Fruit fly (Drosophila melanogaster) whole organism, embryonic: ENCODE results near the gene CG1572.
A peak's percentile ranks its signal among the peaks of the same experiment; 100 is the strongest.

Experiments
- Aef1 ChIP-seq: fragments of 200-800 bp; sonication (Bioruptor generic); IDR thresholded peaks from 3 replicates; pipeline ENCODE4 v1.3.6; 2022; ENCODE audit warnings: missing biosample characterization, missing genetic modification characterization
- Bdp1 ChIP-seq: fragments of 200-800 bp; sonication (Bioruptor generic); optimal IDR thresholded peaks from 3 replicates; lab custom pipeline; 2016; ENCODE audit warnings: missing biosample characterization, missing genetic modification characterization
- CG10565 ChIP-seq: fragments of 200-800 bp; sonication (Bioruptor generic); optimal IDR thresholded peaks from 3 replicates; lab custom pipeline; 2016; ENCODE audit warnings: missing biosample characterization, mild to moderate bottlenecking, missing genetic modification characterization
- CG11504 ChIP-seq: fragments of 200-800 bp; sonication (Bioruptor generic); optimal IDR thresholded peaks from 3 replicates; lab custom pipeline; 2019; ENCODE audit warnings: missing biosample characterization, mild to moderate bottlenecking, missing genetic modification characterization, moderate library complexity
- CG12769 ChIP-seq: fragments of 200-800 bp; sonication (Bioruptor generic); optimal IDR thresholded peaks from 2 replicates; lab custom pipeline; 2019; ENCODE audit warnings: missing biosample characterization, mild to moderate bottlenecking, missing genetic modification characterization, moderate library complexity
- CG14710 ChIP-seq: fragments of 200-800 bp; sonication (Bioruptor generic); optimal IDR thresholded peaks from 3 replicates; lab custom pipeline; 2019; ENCODE audit warnings: missing biosample characterization, mild to moderate bottlenecking, missing genetic modification characterization, moderate library complexity
- CG15601 ChIP-seq: fragments of 200-800 bp; sonication (Bioruptor generic); optimal IDR thresholded peaks from 3 replicates; lab custom pipeline; 2019; ENCODE audit warnings: missing biosample characterization, mild to moderate bottlenecking, missing genetic modification characterization, moderate library complexity
- CG1792 ChIP-seq: fragments of 200-800 bp; sonication (Bioruptor generic); optimal IDR thresholded peaks from 2 replicates; lab custom pipeline; 2016; ENCODE audit warnings: missing biosample characterization, missing genetic modification characterization
- CG18599 ChIP-seq: fragments of 200-800 bp; sonication (Bioruptor generic); optimal IDR thresholded peaks from 3 replicates; lab custom pipeline; 2017; ENCODE audit warnings: missing biosample characterization, missing genetic modification characterization, mild to moderate bottlenecking, moderate library complexity, missing genetic modification reagents
- CG18764 ChIP-seq: fragments of 200-800 bp; sonication (Bioruptor generic); optimal IDR thresholded peaks from 3 replicates; lab custom pipeline; 2016; ENCODE audit warnings: missing biosample characterization, missing genetic modification characterization
- CG34376 ChIP-seq: fragments of 200-800 bp; sonication (Bioruptor generic); optimal IDR thresholded peaks from 2 replicates; lab custom pipeline; 2018; ENCODE audit warnings: missing biosample characterization, mild to moderate bottlenecking, missing genetic modification characterization
- CG42726 ChIP-seq: fragments of 200-800 bp; sonication (Bioruptor generic); IDR thresholded peaks from 2 replicates; pipeline ENCODE4 v1.3.6; 2022; ENCODE audit warnings: missing biosample characterization, missing genetic modification characterization; ENCODE audit not compliant: partially characterized antibody
- CG4404 ChIP-seq: fragments of 200-800 bp; sonication (Bioruptor generic); IDR thresholded peaks from 2 replicates; pipeline ENCODE4 v1.3.6; 2022; ENCODE audit warnings: missing biosample characterization, missing genetic modification characterization
- CG6175 ChIP-seq: fragments of 200-800 bp; sonication (Bioruptor generic); IDR thresholded peaks from 3 replicates; pipeline ENCODE4 v1.3.6; 2022; ENCODE audit warnings: missing biosample characterization, missing genetic modification characterization
- CG7928 ChIP-seq: fragments of 200-800 bp; sonication (Bioruptor generic); optimal IDR thresholded peaks from 2 replicates; lab custom pipeline; 2017; ENCODE audit warnings: missing biosample characterization, mild to moderate bottlenecking, missing genetic modification characterization
- Dbx ChIP-seq: fragments of 200-800 bp; sonication (Bioruptor generic); IDR thresholded peaks from 3 replicates; pipeline ENCODE4 v1.3.6; 2022; ENCODE audit warnings: missing biosample characterization, missing genetic modification characterization
- Dfd ChIP-seq, 2 experiments: fragments of >200 bp; optimal IDR thresholded peaks; 2 replicates each; lab custom pipeline; 2017; ENCODE audit warnings: missing biosample characterization in 2 of 2, missing genetic modification characterization in 2 of 2
- Doc2 ChIP-seq: fragments of 200-800 bp; sonication (Bioruptor generic); IDR thresholded peaks from 2 replicates; pipeline ENCODE4 v1.3.6; 2022; ENCODE audit warnings: missing biosample characterization, missing genetic modification characterization
- Eip74EF ChIP-seq, 2 experiments: fragments of 200-800 bp in 1 of 2; fragments of >200 bp in 1 of 2; sonication (Bioruptor generic) in 1 of 2; optimal IDR thresholded peaks; 2 replicates each; lab custom pipeline; 2017 to 2019; ENCODE audit warnings: missing biosample characterization in 2 of 2, missing genetic modification characterization in 2 of 2, mild to moderate bottlenecking in 1 of 2, moderate library complexity in 1 of 2
- Fer1 ChIP-seq: fragments of 200-800 bp; sonication (Bioruptor generic); optimal IDR thresholded peaks from 2 replicates; lab custom pipeline; 2017; ENCODE audit warnings: missing biosample characterization, mild to moderate bottlenecking, missing genetic modification characterization
- HHEX ChIP-seq: fragments of 200-800 bp; sonication (Bioruptor generic); optimal IDR thresholded peaks from 3 replicates; lab custom pipeline; 2017; ENCODE audit warnings: missing biosample characterization, mild to moderate bottlenecking, missing genetic modification characterization, missing genetic modification reagents
- HmgZ ChIP-seq: fragments of 200-800 bp; sonication (Bioruptor generic); optimal IDR thresholded peaks from 2 replicates; lab custom pipeline; 2018; ENCODE audit warnings: missing biosample characterization, mild to moderate bottlenecking, missing genetic modification characterization
- Max ChIP-seq: fragments of 200-800 bp; sonication (Bioruptor generic); optimal IDR thresholded peaks from 2 replicates; lab custom pipeline; 2016; ENCODE audit warnings: missing biosample characterization, mild to moderate bottlenecking, missing genetic modification characterization
- NfI ChIP-seq: fragments of 200-800 bp; sonication (Bioruptor generic); optimal IDR thresholded peaks from 3 replicates; lab custom pipeline; 2018; ENCODE audit warnings: missing biosample characterization, mild to moderate bottlenecking, missing genetic modification characterization, moderate library complexity
- Pdp1 ChIP-seq, 2 experiments: fragments of 200-800 bp; sonication (Bioruptor generic); optimal IDR thresholded peaks; 3 replicates each; lab custom pipeline; 2016; ENCODE audit warnings: missing biosample characterization in 2 of 2, missing genetic modification characterization in 2 of 2, mild to moderate bottlenecking in 1 of 2, moderate library complexity in 1 of 2
- Spps ChIP-seq: fragments of 200-800 bp; sonication (Bioruptor generic); optimal IDR thresholded peaks from 2 replicates; lab custom pipeline; 2018; ENCODE audit warnings: missing biosample characterization, mild to moderate bottlenecking, missing genetic modification characterization
- Ssrp ChIP-seq: fragments of 200-800 bp; sonication (Bioruptor generic); optimal IDR thresholded peaks from 2 replicates; lab custom pipeline; 2018; ENCODE audit warnings: missing biosample characterization, mild to moderate bottlenecking, missing genetic modification characterization, moderate library complexity
- chif ChIP-seq, 2 experiments: fragments of 200-800 bp; sonication (Bioruptor generic); optimal IDR thresholded peaks; 3 replicates each; lab custom pipeline; 2016; ENCODE audit warnings: missing biosample characterization in 2 of 2, missing genetic modification characterization in 2 of 2
- crol ChIP-seq: fragments of 200-800 bp; sonication (Bioruptor generic); IDR thresholded peaks from 2 replicates; pipeline ENCODE4 v1.3.6; 2022; ENCODE audit warnings: missing biosample characterization, missing genetic modification characterization
- dmrt11E ChIP-seq: fragments of 200-800 bp; sonication (Bioruptor generic); optimal IDR thresholded peaks from 3 replicates; lab custom pipeline; 2018; ENCODE audit warnings: missing biosample characterization, mild to moderate bottlenecking, missing genetic modification characterization, moderate library complexity
- ewg ChIP-seq: fragments of 200-800 bp; sonication (Bioruptor generic); optimal IDR thresholded peaks from 3 replicates; lab custom pipeline; 2017; ENCODE audit warnings: mild to moderate bottlenecking, missing biosample characterization, missing genetic modification reagents, missing genetic modification characterization
- grau ChIP-seq: fragments of 200-800 bp; optimal IDR thresholded peaks from 3 replicates; lab custom pipeline; 2019; ENCODE audit warnings: missing biosample characterization, mild to moderate bottlenecking, missing genetic modification characterization, moderate library complexity
- hkb ChIP-seq, 2 experiments: fragments of 200-800 bp in 1 of 2; fragments of >200 bp in 1 of 2; sonication (Bioruptor generic) in 1 of 2; IDR thresholded peaks in 1 of 2; optimal IDR thresholded peaks in 1 of 2; 2 replicates each; pipeline versions ENCODE4 v1.3.6 to Lab custom; 2017 to 2022; ENCODE audit warnings: missing biosample characterization in 1 of 2, missing genetic modification characterization in 1 of 2
- kah ChIP-seq: fragments of 200-800 bp; sonication (Bioruptor generic); optimal IDR thresholded peaks from 2 replicates; lab custom pipeline; 2018; ENCODE audit warnings: missing biosample characterization, mild to moderate bottlenecking, missing genetic modification characterization
- kay ChIP-seq: fragments of 200-800 bp; sonication (Bioruptor generic); optimal IDR thresholded peaks from 2 replicates; lab custom pipeline; 2016; ENCODE audit warnings: missing biosample characterization, missing genetic modification characterization
- lab ChIP-seq: fragments of 200-800 bp; sonication (Bioruptor generic); optimal IDR thresholded peaks from 3 replicates; lab custom pipeline; 2017; ENCODE audit warnings: missing biosample characterization, missing genetic modification characterization, mild to moderate bottlenecking, moderate library complexity, missing genetic modification reagents
- mirr ChIP-seq: fragments of 200-800 bp; sonication (Bioruptor generic); optimal IDR thresholded peaks from 3 replicates; lab custom pipeline; 2018; ENCODE audit warnings: missing biosample characterization, mild to moderate bottlenecking, missing genetic modification characterization
- nerfin-1 ChIP-seq: fragments of 200-800 bp; sonication (Bioruptor generic); optimal IDR thresholded peaks from 3 replicates; lab custom pipeline; 2019; ENCODE audit warnings: missing biosample characterization, mild to moderate bottlenecking, missing genetic modification characterization, moderate library complexity
- onecut ChIP-seq: fragments of 200-800 bp; sonication (Bioruptor generic); IDR thresholded peaks from 2 replicates; pipeline ENCODE4 v1.3.6; 2022; ENCODE audit warnings: missing biosample characterization, missing genetic modification characterization
- pfk ChIP-seq: fragments of 200-800 bp; sonication (Bioruptor generic); optimal IDR thresholded peaks from 2 replicates; lab custom pipeline; 2018; ENCODE audit warnings: missing biosample characterization, mild to moderate bottlenecking, missing genetic modification characterization, moderate library complexity
- pita ChIP-seq: fragments of 200-800 bp; sonication (Bioruptor generic); optimal IDR thresholded peaks from 2 replicates; lab custom pipeline; 2017; ENCODE audit warnings: missing biosample characterization, mild to moderate bottlenecking, missing genetic modification characterization
- pros ChIP-seq: fragments of 200-800 bp; sonication (Bioruptor generic); optimal IDR thresholded peaks from 3 replicates; lab custom pipeline; 2019; ENCODE audit warnings: missing biosample characterization, mild to moderate bottlenecking, missing genetic modification characterization, moderate library complexity
- tin ChIP-seq: fragments of 200-800 bp; sonication (Bioruptor generic); optimal IDR thresholded peaks from 3 replicates; lab custom pipeline; 2016; ENCODE audit warnings: missing biosample characterization, missing genetic modification characterization
- ttk ChIP-seq: fragments of 200-800 bp; sonication (Bioruptor generic); IDR thresholded peaks from 2 replicates; pipeline ENCODE4 v2.1.2; 2022; ENCODE audit warnings: missing biosample characterization, missing genetic modification characterization
- twi ChIP-seq: fragments of 200-800 bp; optimal IDR thresholded peaks from 2 replicates; lab custom pipeline; 2019; ENCODE audit warnings: missing biosample characterization, mild to moderate bottlenecking, missing genetic modification characterization, moderate library complexity
- wor ChIP-seq: fragments of 200-800 bp; sonication (Bioruptor generic); IDR thresholded peaks from 2 replicates; pipeline ENCODE4 v1.3.6; 2022; ENCODE audit warnings: missing biosample characterization, missing genetic modification characterization

The CG1572 gene

DNA sequence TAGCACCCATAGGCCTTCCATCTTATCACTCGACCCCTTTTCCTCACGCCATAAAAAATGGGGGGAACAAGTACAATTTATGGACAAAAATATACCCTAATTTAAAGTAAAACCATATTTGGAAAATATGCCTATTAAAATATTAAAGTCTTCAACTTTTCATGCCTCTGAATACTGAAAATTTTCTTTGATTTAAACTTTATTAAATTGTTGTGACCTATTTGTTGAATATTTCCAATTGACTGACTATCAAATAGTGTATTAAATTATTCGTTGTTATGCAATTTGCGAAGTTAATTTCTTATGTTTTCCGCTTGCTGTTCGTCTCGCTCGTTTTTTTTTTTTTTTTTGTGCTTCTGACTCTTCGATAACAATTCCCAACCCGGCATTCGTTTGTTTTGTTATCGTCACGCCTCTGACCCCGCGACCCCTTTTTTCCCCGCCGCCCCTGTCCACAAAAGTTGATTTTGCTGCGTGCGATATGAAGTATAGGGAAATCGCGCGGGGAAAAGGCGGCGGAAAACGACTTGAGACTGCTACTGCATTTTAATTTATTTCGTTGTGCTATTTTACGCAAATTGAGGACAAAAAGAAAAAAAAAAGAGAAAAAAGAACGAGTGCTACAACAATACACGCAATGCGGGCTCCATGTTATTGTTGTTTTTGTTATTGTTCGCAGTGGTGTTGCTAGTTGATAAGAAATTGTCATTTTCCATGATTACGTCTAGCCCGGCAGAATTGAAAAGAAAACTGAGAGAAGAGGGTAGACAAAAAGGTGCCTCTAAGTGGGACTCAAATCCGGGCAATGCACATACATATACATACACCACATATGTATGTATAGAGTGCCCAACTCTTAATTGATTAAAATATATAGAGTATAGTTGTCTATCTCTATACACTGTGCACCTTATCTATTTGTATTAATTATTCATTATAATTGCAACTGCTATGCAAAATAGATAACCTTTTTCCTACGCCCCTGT, 36.6 kb downstream of the CG1572 start (continued):
- TF ChIP-seq lab (GFP tag; lab: Kevin White, UChicago) = peak; percentile 78
- peak; percentile 40 for TF ChIP-seq ewg (GFP tag; lab: Kevin White, UChicago)
- peak; percentile 96 for TF ChIP-seq crol
- TF ChIP-seq hkb (optimal IDR thresholded peaks at IDR 0.05; lab: Kevin White, UChicago) = no peak
- peak; percentile 72 for TF ChIP-seq hkb (GFP tag; IDR thresholded peaks at IDR 0.05; lab: Robert Waterston, UW)
- no peak for TF ChIP-seq CG4404
- no peak for TF ChIP-seq CG34376 (GFP tag; lab: Kevin White, UChicago)
- TF ChIP-seq HHEX (GFP tag; lab: Kevin White, UChicago) = peak; percentile 54
- peak; percentile 69 for TF ChIP-seq ttk (GFP tag; lab: Robert Waterston, UW)
- peak; percentile 31; the same call in 1 of the 3 replicates for TF ChIP-seq Dbx
- peak; percentile 16 for TF ChIP-seq kay (GFP tag; lab: Kevin White, UChicago)
- peak; percentile 31 for TF ChIP-seq NfI (GFP tag; lab: Kevin White, UChicago)
- TF ChIP-seq CG18599 = peak; percentile 69
- TF ChIP-seq kah (GFP tag; lab: Kevin White, UChicago) = peak; percentile 24
- TF ChIP-seq tin (GFP tag; lab: Kevin White, UChicago) = peak; percentile 8
- TF ChIP-seq Dfd (GFP tag; optimal IDR thresholded peaks at IDR 0.05; lab: Kevin White, UChicago) = no peak
- TF ChIP-seq CG42726 (GFP tag; lab: Robert Waterston, UW) = no peak
- peak; percentile 15 for TF ChIP-seq CG1792 (GFP tag; lab: Kevin White, UChicago)
- 0 out of 3 replicates have a peak, but pooled peaks have one; percentile 52 for TF ChIP-seq Aef1 (GFP tag; lab: Robert Waterston, UW)
- peak; percentile 16; the same call in 1 of the 2 replicates for TF ChIP-seq onecut (GFP tag; lab: Robert Waterston, UW)
- TF ChIP-seq dmrt11E (tag; lab: Kevin White, UChicago) = peak; percentile 28
- no peak for TF ChIP-seq CG7928 (GFP tag; lab: Kevin White, UChicago)
- no peak for TF ChIP-seq pros (GFP tag; lab: Kevin White, UChicago)
- no peak for TF ChIP-seq CG6175
- no peak for TF ChIP-seq mirr (GFP tag; lab: Kevin White, UChicago)
- TF ChIP-seq CG14710 (tag; lab: Kevin White, UChicago) = peak; percentile 55
- peak; percentile 39 for TF ChIP-seq CG15601 (tag; lab: Kevin White, UChicago)
- TF ChIP-seq Fer1 = peak; percentile 57
- TF ChIP-seq Doc2 (GFP tag; lab: Robert Waterston, UW) = no peak
- peak; percentile 8 for TF ChIP-seq twi (tag; lab: Kevin White, UChicago)
- TF ChIP-seq Max (GFP tag; lab: Kevin White, UChicago) = no peak
- no peak for TF ChIP-seq Bdp1
- TF ChIP-seq nerfin-1 (tag; lab: Kevin White, UChicago) = peak; percentile 44
- peak; percentile 74 for TF ChIP-seq grau (tag; lab: Kevin White, UChicago)
- peak; percentile 25; the same call in 1 of the 2 replicates for TF ChIP-seq wor
- TF ChIP-seq CG11504 (tag; lab: Kevin White, UChicago) = peak; percentile 83
- TF ChIP-seq CG10565 = no peak
- peak; percentile 21 for TF ChIP-seq CG18764 (GFP tag; lab: Kevin White, UChicago)
- peak; percentile 55 for TF ChIP-seq CG12769 (tag; lab: Kevin White, UChicago)
- TF ChIP-seq pita (GFP tag; lab: Kevin White, UChicago) = no peak
- peak in 1 of 2 experiments; percentile 69 for TF ChIP-seq Eip74EF (GFP tag; optimal IDR thresholded peaks at IDR 0.05; lab: Kevin White, UChicago)
- peak; percentile 14 for TF ChIP-seq HmgZ (tag; lab: Kevin White, UChicago)
- peak in 1 of 2 experiments; percentile 46 for TF ChIP-seq chif (GFP tag; optimal IDR thresholded peaks at IDR 0.05; lab: Kevin White, UChicago)
- TF ChIP-seq pfk (GFP tag; lab: Kevin White, UChicago) = no peak
- peak; percentile 12 for TF ChIP-seq Spps
- TF ChIP-seq Ssrp (tag; lab: Kevin White, UChicago) = peak; percentile 59
- peak; percentile 41 to 59 for TF ChIP-seq Pdp1 (GFP tag; optimal IDR thresholded peaks at IDR 0.05; lab: Kevin White, UChicago)
